Worm (Caenorhabditis elegans) whole organism, L2 larva: ENCODE data around the gene C09E10.3.

Source experiments
- C34F6.9 ChIP-seq: fragments of 150-350 bp; optimal IDR thresholded peaks from 2 replicates; lab custom pipeline; 2014; ENCODE audit warnings: missing biosample characterization, missing genetic modification characterization
- F13H6.1 ChIP-seq: sonication (generic microtip); optimal IDR thresholded peaks from 2 replicates; lab custom pipeline; 2016; ENCODE audit warnings: missing genetic modification characterization, missing compliant biosample characterization
- R02D3.7 ChIP-seq: fragments of 150-350 bp; optimal IDR thresholded peaks from 2 replicates; lab custom pipeline; 2014; ENCODE audit warnings: missing biosample characterization, missing genetic modification characterization
- ZK546.5 ChIP-seq: sonication (generic microtip); optimal IDR thresholded peaks from 2 replicates; lab custom pipeline; 2017; ENCODE audit warnings: missing biosample characterization, missing genetic modification characterization
- alr-1 ChIP-seq: fragments of 150-350 bp; optimal IDR thresholded peaks from 2 replicates; lab custom pipeline; 2014; ENCODE audit warnings: missing biosample characterization, missing genetic modification characterization
- aly-2 ChIP-seq: fragments of 150-350 bp; optimal IDR thresholded peaks from 2 replicates; lab custom pipeline; 2014; ENCODE audit warnings: missing biosample characterization, missing genetic modification characterization
- ama-1 ChIP-seq: fragments of 150-350 bp; optimal IDR thresholded peaks from 2 replicates; lab custom pipeline; 2018; ENCODE audit warnings: inconsistent platforms
- ceh-16 ChIP-seq: fragments of 150-350 bp; optimal IDR thresholded peaks from 2 replicates; lab custom pipeline; 2014; ENCODE audit warnings: missing biosample characterization, missing genetic modification characterization
- crh-2 ChIP-seq: sonication (generic microtip); optimal IDR thresholded peaks from 2 replicates; lab custom pipeline; 2017; ENCODE audit warnings: missing biosample characterization, missing genetic modification characterization
- egl-27 ChIP-seq: sonication (generic microtip); optimal IDR thresholded peaks from 3 replicates; lab custom pipeline; 2017; ENCODE audit warnings: missing biosample characterization, missing genetic modification reagents, missing genetic modification characterization
- gmeb-1 ChIP-seq: fragments of 150-350 bp; optimal IDR thresholded peaks from 2 replicates; lab custom pipeline; 2014; ENCODE audit warnings: missing biosample characterization, missing genetic modification characterization
- lin-11 ChIP-seq: fragments of 150-350 bp; sonication (generic microtip); optimal IDR thresholded peaks from 2 replicates; lab custom pipeline; 2014; ENCODE audit warnings: missing biosample characterization, missing genetic modification characterization, inconsistent platforms, mixed read lengths
- lsy-2 ChIP-seq, 2 experiments: fragments of 150-350 bp in 1 of 2; sonication (generic microtip) in 1 of 2; optimal IDR thresholded peaks; 2 replicates each; lab custom pipeline; 2014 to 2017; ENCODE audit warnings: missing biosample characterization in 2 of 2, missing genetic modification characterization in 2 of 2
- mab-5 ChIP-seq: fragments of 150-350 bp; optimal IDR thresholded peaks from 2 replicates; lab custom pipeline; 2014; ENCODE audit warnings: missing biosample characterization, missing genetic modification characterization
- mdl-1 ChIP-seq, 2 experiments: fragments of 150-350 bp in 1 of 2; sonication (generic microtip) in 1 of 2; optimal IDR thresholded peaks; 2 replicates each; lab custom pipeline; 2017; ENCODE audit warnings: missing biosample characterization in 2 of 2, missing genetic modification characterization in 2 of 2
- nhr-10 ChIP-seq: sonication (generic microtip); optimal IDR thresholded peaks from 2 replicates; lab custom pipeline; 2017; ENCODE audit warnings: missing biosample characterization, missing genetic modification characterization
- nhr-11 ChIP-seq: fragments of 150-350 bp; optimal IDR thresholded peaks from 2 replicates; lab custom pipeline; 2014; ENCODE audit warnings: missing biosample characterization, missing genetic modification characterization
- nhr-12 ChIP-seq: fragments of 150-350 bp; optimal IDR thresholded peaks from 2 replicates; lab custom pipeline; 2014; ENCODE audit warnings: missing biosample characterization, missing genetic modification characterization
- nhr-129 ChIP-seq: fragments of 150-350 bp; optimal IDR thresholded peaks from 2 replicates; lab custom pipeline; 2014; ENCODE audit warnings: missing biosample characterization, missing genetic modification characterization
- nhr-21 ChIP-seq: fragments of 150-350 bp; optimal IDR thresholded peaks from 2 replicates; lab custom pipeline; 2014; ENCODE audit warnings: missing biosample characterization, missing genetic modification characterization
- nhr-23 ChIP-seq: fragments of 150-350 bp; optimal IDR thresholded peaks from 2 replicates; lab custom pipeline; 2014; ENCODE audit warnings: missing biosample characterization, missing genetic modification reagents, missing genetic modification characterization
- nhr-237 ChIP-seq: fragments of 150-350 bp; optimal IDR thresholded peaks from 2 replicates; lab custom pipeline; 2014; ENCODE audit warnings: missing biosample characterization, missing genetic modification characterization
- nhr-25 ChIP-seq: fragments of 150-350 bp; sonication (generic microtip); optimal IDR thresholded peaks from 3 replicates; lab custom pipeline; 2014; ENCODE audit warnings: missing biosample characterization, missing genetic modification characterization
- skn-1 ChIP-seq: sonication (generic microtip); optimal IDR thresholded peaks from 2 replicates; lab custom pipeline; 2017; ENCODE audit warnings: missing biosample characterization, missing genetic modification characterization
- sma-3 ChIP-seq: sonication (generic microtip); optimal IDR thresholded peaks from 2 replicates; lab custom pipeline; 2016; ENCODE audit warnings: missing genetic modification reagents, missing genetic modification characterization, missing compliant biosample characterization
- sma-9 ChIP-seq, 2 experiments: fragments of 150-350 bp in 1 of 2; sonication (generic microtip) in 1 of 2; optimal IDR thresholded peaks; 2 replicates each; lab custom pipeline; 2014 to 2016; ENCODE audit warnings: missing genetic modification characterization in 2 of 2, mild to moderate bottlenecking in 1 of 2, missing biosample characterization in 1 of 2, missing compliant biosample characterization in 1 of 2, missing genetic modification reagents in 1 of 2, moderate library complexity in 1 of 2
- snpc-4 ChIP-seq: fragments of 150-350 bp; optimal IDR thresholded peaks from 2 replicates; lab custom pipeline; 2014; ENCODE audit warnings: missing biosample characterization, missing genetic modification characterization
- unc-55 ChIP-seq: fragments of 150-350 bp; sonication (generic microtip); optimal IDR thresholded peaks from 3 replicates; lab custom pipeline; 2014; ENCODE audit warnings: missing biosample characterization, missing genetic modification reagents, missing genetic modification characterization
- zag-1 ChIP-seq: fragments of 150-350 bp; optimal IDR thresholded peaks from 2 replicates; lab custom pipeline; 2014; ENCODE audit warnings: missing biosample characterization, missing genetic modification characterization
- ztf-1 ChIP-seq: fragments of 200-800 bp; sonication (Bioruptor generic); conservative IDR thresholded peaks from 2 replicates; pipeline ENCODE4 v1.3.6; 2022; ENCODE audit warnings: missing genetic modification characterization, missing compliant biosample characterization
- ztf-11 ChIP-seq: sonication (generic microtip); optimal IDR thresholded peaks from 2 replicates; lab custom pipeline; 2017; ENCODE audit warnings: missing biosample characterization, missing genetic modification characterization

C09E10.3 gene

ce11 chrX:1026722-1027121 is 35.5 kb upstream of the C09E10.3 start:
- TF ChIP-seq aly-2 (tag; lab: Kevin White, UChicago), result no peak
- no peak for TF ChIP-seq skn-1 (tag; lab: Kevin White, UChicago)
- TF ChIP-seq ZK546.5 (tag; lab: Kevin White, UChicago), result no peak
- peak; percentile 77 for TF ChIP-seq nhr-25 (tag; lab: Kevin White, UChicago)
- TF ChIP-seq nhr-10 (tag; lab: Kevin White, UChicago), result no peak
- no peak for TF ChIP-seq zag-1 (tag; lab: Kevin White, UChicago)
- TF ChIP-seq gmeb-1 (tag; lab: Kevin White, UChicago), result peak; percentile 19
- TF ChIP-seq mdl-1 (tag; optimal IDR thresholded peaks at IDR 0.05; lab: Kevin White, UChicago), result no peak
- peak; percentile 54 for TF ChIP-seq crh-2 (tag; lab: Kevin White, UChicago)
- TF ChIP-seq F13H6.1, result no peak
- TF ChIP-seq nhr-129, result peak; percentile 17
- TF ChIP-seq sma-3 (GFP tag; lab: Kevin White, UChicago), result peak; percentile 54
- TF ChIP-seq ceh-16 (tag; lab: Kevin White, UChicago), result no peak
- TF ChIP-seq sma-9 (GFP tag; optimal IDR thresholded peaks at IDR 0.05; lab: Kevin White, UChicago), result peak; percentile 44
- TF ChIP-seq sma-9 (tag; optimal IDR thresholded peaks at IDR 0.05; lab: Kevin White, UChicago), result no peak
- peak; percentile 71 for TF ChIP-seq nhr-21 (tag; lab: Kevin White, UChicago)

ce11 chrX:1025010-1025409 is 33.8 kb upstream of the C09E10.3 start, which contains the start of gene F55A4.3:
Gene F55A4.3, minus strand, starts transcription at chrX:1025110.
- TF ChIP-seq nhr-25 (tag; lab: Kevin White, UChicago) (no peak), nhr-23 (tag; lab: Kevin White, UChicago) (no peak), lin-11 (no peak), ztf-11 (tag; lab: Kevin White, UChicago) (no peak)

ce11 chrX:1021835-1022311 is 30.7 kb upstream of the C09E10.3 start:
- TF ChIP-seq aly-2 (tag; lab: Kevin White, UChicago) (no peak), nhr-129 (peak; percentile 68), mab-5 (tag; lab: Kevin White, UChicago) (peak; percentile 2), lsy-2 (tag; optimal IDR thresholded peaks at IDR 0.05; lab: Kevin White, UChicago) (peak in 1 of 2 experiments; percentile 9), ama-1 (lab: Kevin White, UChicago) (no peak), snpc-4 (no peak), alr-1 (tag; lab: Kevin White, UChicago) (no peak), unc-55 (GFP tag; lab: Kevin White, UChicago) (peak; percentile 74)

DNA sequence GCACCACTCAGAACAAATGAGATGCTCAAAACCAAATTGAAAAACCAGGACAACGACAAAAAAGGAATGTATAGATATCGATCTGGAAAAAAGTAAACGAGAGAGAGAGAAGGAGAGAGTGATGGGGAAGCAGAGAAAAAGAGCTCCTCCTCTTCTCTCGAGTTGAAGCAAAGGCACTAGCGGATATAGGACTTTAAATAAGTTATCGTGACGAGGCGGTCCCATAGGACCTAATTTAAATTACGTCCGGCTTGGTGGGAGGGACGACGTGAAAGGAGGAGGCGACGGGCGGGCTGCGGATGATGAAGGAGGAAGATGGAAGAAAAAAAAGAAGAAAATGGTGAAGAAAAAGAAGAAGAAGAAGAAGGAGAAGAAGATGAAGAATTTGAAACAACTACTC is 27.4 kb upstream of the C09E10.3 start:
- TF ChIP-seq crh-2 (tag; lab: Kevin White, UChicago) (peak; percentile 16), nhr-237 (tag; lab: Kevin White, UChicago) (no peak), nhr-129 (peak; percentile 19), mab-5 (tag; lab: Kevin White, UChicago) (peak; percentile 26), C34F6.9 (tag; lab: Kevin White, UChicago) (peak; percentile 25), lsy-2 (tag; optimal IDR thresholded peaks at IDR 0.05; lab: Kevin White, UChicago) (peak; percentile 1 to 53), nhr-23 (tag; lab: Kevin White, UChicago) (no peak)

ce11 chrX:1017456-1017855 is 26.3 kb upstream of the C09E10.3 start, which contains the start of the genes F55A4.13 and nlf-1:
Gene F55A4.13, minus strand, starts transcription at chrX:1017556.
Gene nlf-1, minus strand, starts transcription at chrX:1017567.
- TF ChIP-seq nhr-25 (tag; lab: Kevin White, UChicago) (no peak), nhr-11 (tag; lab: Kevin White, UChicago) (no peak), nhr-23 (tag; lab: Kevin White, UChicago) (no peak), ztf-1 (no peak), mdl-1 (tag; optimal IDR thresholded peaks at IDR 0.05; lab: Kevin White, UChicago) (no peak), nhr-12 (no peak), egl-27 (no peak), sma-3 (GFP tag; lab: Kevin White, UChicago) (no peak), snpc-4 (no peak), R02D3.7 (tag; lab: Kevin White, UChicago) (no peak), sma-9 (GFP tag; optimal IDR thresholded peaks at IDR 0.05; lab: Kevin White, UChicago) (no peak), sma-9 (tag; optimal IDR thresholded peaks at IDR 0.05; lab: Kevin White, UChicago) (no peak)

DNA sequence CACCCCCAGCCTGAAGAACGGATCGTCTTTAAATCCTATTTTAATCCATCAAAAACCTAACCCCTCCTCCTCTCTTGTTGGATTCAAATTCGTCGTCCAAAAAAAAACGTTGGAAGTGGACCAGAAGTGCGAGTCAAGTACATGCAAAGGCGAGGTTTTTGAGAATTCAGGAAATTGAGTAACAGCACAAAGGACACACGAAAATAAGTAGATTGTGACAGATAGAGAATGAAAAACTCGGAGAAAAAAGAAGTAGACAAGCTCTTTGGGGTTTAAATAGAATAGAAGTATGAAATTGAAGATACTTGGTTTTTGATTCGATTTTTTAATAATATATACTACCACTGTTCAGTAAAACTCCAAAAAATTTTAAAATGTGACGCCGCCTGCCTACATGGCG is 23.5 kb upstream of the C09E10.3 start:
- TF ChIP-seq sma-9 (GFP tag; optimal IDR thresholded peaks at IDR 0.05; lab: Kevin White, UChicago) (no peak), sma-9 (tag; optimal IDR thresholded peaks at IDR 0.05; lab: Kevin White, UChicago) (no peak), nhr-23 (tag; lab: Kevin White, UChicago) (no peak)
